Worm (Caenorhabditis elegans) whole organism, L4 larva: ENCODE results near the gene lpr-6.

Experiments
- F49E8.2 ChIP-seq: sonication (generic microtip); optimal IDR thresholded peaks from 2 replicates; lab custom pipeline; 2016; ENCODE audit warnings: missing compliant biosample characterization, mild to moderate bottlenecking, missing genetic modification characterization, borderline replicate concordance
- Y48G9A.11 ChIP-seq: fragments of 200-800 bp; sonication (Bioruptor generic); IDR thresholded peaks from 2 replicates; pipeline ENCODE4 v1.3.6; 2022; ENCODE audit warnings: missing genetic modification reagents, missing genetic modification characterization, missing compliant biosample characterization
- Y5F2A.4 ChIP-seq: fragments of 200-800 bp; sonication (Bioruptor generic); optimal IDR thresholded peaks from 2 replicates; lab custom pipeline; 2018; ENCODE audit warnings: mild to moderate bottlenecking, missing genetic modification characterization, missing compliant biosample characterization
- aha-1 ChIP-seq: fragments of 150-350 bp; peaks from one replicate; lab custom pipeline; 2014; ENCODE audit warnings: missing biosample characterization, missing genetic modification characterization
- attf-4 ChIP-seq: sonication (generic microtip); optimal IDR thresholded peaks from 3 replicates; lab custom pipeline; 2017; ENCODE audit warnings: missing biosample characterization, missing genetic modification characterization
- ceh-28 ChIP-seq: fragments of 150-350 bp; optimal IDR thresholded peaks from 2 replicates; lab custom pipeline; 2014; ENCODE audit warnings: missing biosample characterization, missing genetic modification reagents, missing genetic modification characterization
- ceh-44 ChIP-seq: fragments of 200-800 bp; sonication (Bioruptor generic); IDR thresholded peaks from 2 replicates; pipeline ENCODE4 v1.3.6; 2022; ENCODE audit warnings: missing genetic modification reagents, missing genetic modification characterization, missing compliant biosample characterization
- ceh-62 ChIP-seq: sonication (generic microtip); optimal IDR thresholded peaks from 2 replicates; lab custom pipeline; 2017; ENCODE audit warnings: missing biosample characterization, missing genetic modification characterization
- cey-2 ChIP-seq: sonication (generic microtip); optimal IDR thresholded peaks from 3 replicates; lab custom pipeline; 2017; ENCODE audit warnings: missing genetic modification characterization, mild to moderate bottlenecking, missing compliant biosample characterization, antibody characterized with exemption, borderline replicate concordance; ENCODE audit not compliant: insufficient read depth
- daf-16 ChIP-seq, 3 experiments: sonication (generic microtip); optimal IDR thresholded peaks; 2 replicates each; lab custom pipeline; 2016 to 2017; ENCODE audit warnings: missing genetic modification characterization in 3 of 3, missing genetic modification reagents in 3 of 3, mild to moderate bottlenecking in 2 of 3, missing compliant biosample characterization in 2 of 3, missing biosample characterization in 1 of 3, moderate library complexity in 1 of 3
- daf-19 ChIP-seq: fragments of 200-800 bp; sonication (Bioruptor generic); conservative IDR thresholded peaks from 2 replicates; pipeline ENCODE4 v1.3.6; 2022; ENCODE audit warnings: missing genetic modification characterization, missing compliant biosample characterization
- daf-8 ChIP-seq: fragments of 200-800 bp; sonication (Bioruptor generic); IDR thresholded peaks from 2 replicates; pipeline ENCODE4 v1.3.6; 2022; ENCODE audit warnings: missing genetic modification characterization, missing compliant biosample characterization
- dpl-1 ChIP-seq: fragments of 150-350 bp; optimal IDR thresholded peaks from 2 replicates; lab custom pipeline; 2014; ENCODE audit warnings: missing biosample characterization, missing genetic modification reagents, missing genetic modification characterization
- egl-27 ChIP-seq: sonication (generic microtip); optimal IDR thresholded peaks from 3 replicates; lab custom pipeline; 2017; ENCODE audit warnings: missing biosample characterization, missing genetic modification reagents, missing genetic modification characterization
- egl-43 ChIP-seq: fragments of 200-800 bp; sonication (Bioruptor generic); IDR thresholded peaks from 2 replicates; pipeline ENCODE4 v1.3.6; 2022; ENCODE audit warnings: missing genetic modification reagents, missing genetic modification characterization, missing compliant biosample characterization
- fkh-10 ChIP-seq: fragments of 150-350 bp; optimal IDR thresholded peaks from 2 replicates; lab custom pipeline; 2014; ENCODE audit warnings: missing biosample characterization, missing genetic modification reagents, missing genetic modification characterization
- hmg-1.1 ChIP-seq: fragments of 200-800 bp; sonication (Bioruptor generic); IDR thresholded peaks from 2 replicates; pipeline ENCODE4 v1.3.6; 2022; ENCODE audit warnings: missing genetic modification reagents, missing genetic modification characterization, missing compliant biosample characterization
- lim-7 ChIP-seq: fragments of 200-800 bp; sonication (Bioruptor generic); IDR thresholded peaks from 2 replicates; pipeline ENCODE4 v1.3.6; 2022; ENCODE audit warnings: missing genetic modification characterization, missing compliant biosample characterization
- lin-29 ChIP-seq: fragments of 200-800 bp; sonication (Bioruptor generic); IDR thresholded peaks from 2 replicates; pipeline ENCODE4 v1.3.6; 2022; ENCODE audit warnings: missing genetic modification reagents, missing genetic modification characterization, missing compliant biosample characterization
- lin-38 ChIP-seq: fragments of 200-800 bp; sonication (Bioruptor generic); IDR thresholded peaks from 2 replicates; pipeline ENCODE4 v1.3.6; 2022; ENCODE audit warnings: missing genetic modification reagents, missing genetic modification characterization, missing compliant biosample characterization
- mes-2 ChIP-seq: sonication (generic microtip); optimal IDR thresholded peaks from 2 replicates; lab custom pipeline; 2016; ENCODE audit warnings: missing genotype, mild to moderate bottlenecking, missing genetic modification characterization, missing compliant biosample characterization; ENCODE audit not compliant: poor library complexity, severe bottlenecking
- nhr-10 ChIP-seq: fragments of 150-350 bp; optimal IDR thresholded peaks from 2 replicates; lab custom pipeline; 2014; ENCODE audit warnings: missing biosample characterization, missing genetic modification characterization
- nhr-102 ChIP-seq: sonication (generic microtip); optimal IDR thresholded peaks from 2 replicates; lab custom pipeline; 2016; ENCODE audit warnings: mild to moderate bottlenecking, missing genetic modification characterization, moderate library complexity, missing compliant biosample characterization
- nhr-111 ChIP-seq: fragments of 200-800 bp; sonication (Bioruptor generic); optimal IDR thresholded peaks from 2 replicates; lab custom pipeline; 2018; ENCODE audit warnings: mild to moderate bottlenecking, missing genetic modification characterization, missing compliant biosample characterization
- nhr-25 ChIP-seq: sonication (generic microtip); optimal IDR thresholded peaks from 2 replicates; lab custom pipeline; 2017; ENCODE audit warnings: missing genetic modification characterization, mild to moderate bottlenecking, missing compliant biosample characterization, antibody characterized with exemption, moderate library complexity, borderline replicate concordance; ENCODE audit not compliant: insufficient read depth
- nhr-41 ChIP-seq: fragments of 200-800 bp; sonication (Bioruptor generic); IDR thresholded peaks from 2 replicates; pipeline ENCODE4 v1.3.6; 2022; ENCODE audit warnings: missing genetic modification reagents, missing genetic modification characterization, missing compliant biosample characterization
- nhr-42 ChIP-seq: fragments of 200-800 bp; sonication (Bioruptor generic); IDR thresholded peaks from 2 replicates; pipeline ENCODE4 v1.3.6; 2022; ENCODE audit warnings: missing genetic modification characterization, missing compliant biosample characterization
- nhr-48 ChIP-seq: sonication (generic microtip); optimal IDR thresholded peaks from 2 replicates; lab custom pipeline; 2016; ENCODE audit warnings: mild to moderate bottlenecking, missing genetic modification characterization, missing compliant biosample characterization
- pha-4 ChIP-seq, 2 experiments: fragments of 150-350 bp in 1 of 2; fragments of 200-800 bp in 1 of 2; sonication (Bioruptor generic) in 1 of 2; IDR thresholded peaks in 1 of 2; optimal IDR thresholded peaks in 1 of 2; 2 replicates each; pipeline versions ENCODE4 v1.3.6 to Lab custom; 2014 to 2022; ENCODE audit warnings: missing genetic modification characterization in 2 of 2, missing genetic modification reagents in 2 of 2, missing biosample characterization in 1 of 2, missing compliant biosample characterization in 1 of 2
- php-3 ChIP-seq: fragments of 200-800 bp; sonication (Bioruptor generic); IDR thresholded peaks from 2 replicates; pipeline ENCODE4 v1.3.6; 2022; ENCODE audit warnings: missing genetic modification reagents, missing genetic modification characterization, missing compliant biosample characterization
- pqm-1 ChIP-seq: sonication (generic microtip); optimal IDR thresholded peaks from 2 replicates; lab custom pipeline; 2017; ENCODE audit warnings: missing biosample characterization, missing genetic modification characterization
- rbr-2 ChIP-seq: sonication (generic microtip); optimal IDR thresholded peaks from 2 replicates; lab custom pipeline; 2016; ENCODE audit warnings: missing genotype, missing genetic modification characterization, missing compliant biosample characterization
- set-16 ChIP-seq: fragments of 200-800 bp; sonication (Bioruptor generic); IDR thresholded peaks from 2 replicates; pipeline ENCODE4 v1.3.6; 2022; ENCODE audit warnings: missing genetic modification reagents, missing genetic modification characterization, missing compliant biosample characterization
- spr-1 ChIP-seq: sonication (generic microtip); optimal IDR thresholded peaks from 2 replicates; lab custom pipeline; 2016; ENCODE audit warnings: mild to moderate bottlenecking, missing genetic modification characterization, missing compliant biosample characterization
- tag-97 ChIP-seq: fragments of 200-800 bp; sonication (Bioruptor generic); IDR thresholded peaks from 2 replicates; pipeline ENCODE4 v1.3.6; 2022; ENCODE audit warnings: missing genetic modification characterization, missing compliant biosample characterization
- zfp-3 ChIP-seq: fragments of 200-800 bp; sonication (Bioruptor generic); conservative IDR thresholded peaks from 2 replicates; pipeline ENCODE4 v1.3.6; 2022; ENCODE audit warnings: missing genetic modification reagents, missing genetic modification characterization, missing compliant biosample characterization
- zip-2 ChIP-seq: fragments of 150-350 bp; optimal IDR thresholded peaks from 2 replicates; lab custom pipeline; 2014; ENCODE audit warnings: missing biosample characterization, missing genetic modification characterization
- ztf-7 ChIP-seq: fragments of 150-350 bp; optimal IDR thresholded peaks from 2 replicates; lab custom pipeline; 2014; ENCODE audit warnings: missing biosample characterization, missing genetic modification characterization

lpr-6 gene

DNA sequence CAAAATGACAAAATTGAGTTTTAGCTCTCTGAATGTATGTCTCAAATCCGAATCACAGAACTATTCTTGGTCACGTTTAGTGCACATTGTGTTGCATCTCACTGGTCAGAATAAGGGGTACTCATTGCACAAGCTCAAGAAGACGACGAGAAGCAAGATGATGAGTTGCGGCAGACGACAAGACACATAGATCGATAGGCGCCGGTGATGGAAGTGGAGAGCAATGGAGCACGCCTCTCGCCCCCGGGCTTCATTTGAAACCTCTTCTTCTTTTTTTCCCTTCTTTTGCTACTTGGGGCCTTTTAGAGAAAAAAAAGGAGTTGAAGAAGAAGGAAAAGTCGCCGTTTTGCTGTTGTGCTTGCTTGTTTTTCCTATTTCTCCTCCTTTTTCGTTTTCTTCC is 8.5 kb downstream of the lpr-6 start, which contains the start of gene apt-9 (continued):
- TF ChIP-seq egl-43 (GFP tag; lab: Robert Waterston, UW), result no peak
- no peak for TF ChIP-seq pha-4 (GFP tag; IDR thresholded peaks at IDR 0.05; lab: Robert Waterston, UW)
- no peak for TF ChIP-seq pha-4 (tag; optimal IDR thresholded peaks at IDR 0.05; lab: Kevin White, UChicago)
- TF ChIP-seq fkh-10 (GFP tag; lab: Kevin White, UChicago), result peak; percentile 58
- no peak for TF ChIP-seq nhr-42 (GFP tag; lab: Robert Waterston, UW)
- peak; percentile 17; the same call in 1 of the 2 replicates for TF ChIP-seq set-16 (GFP tag; lab: Robert Waterston, UW)
- TF ChIP-seq attf-4 (tag; lab: Kevin White, UChicago), result no peak
- no peak for TF ChIP-seq daf-19 (GFP tag; lab: Robert Waterston, UW)
- TF ChIP-seq nhr-25, result no peak
- no peak for TF ChIP-seq zip-2 (tag; lab: Kevin White, UChicago)
- TF ChIP-seq pqm-1 (tag; lab: Kevin White, UChicago), result no peak
- TF ChIP-seq php-3, result no peak
- TF ChIP-seq nhr-48 (tag; lab: Kevin White, UChicago), result no peak
- no peak for TF ChIP-seq spr-1
- no peak for TF ChIP-seq ztf-7 (tag; lab: Kevin White, UChicago)
- TF ChIP-seq rbr-2 (tag; lab: Kevin White, UChicago), result peak; percentile 54
- TF ChIP-seq dpl-1 (GFP tag; lab: Kevin White, UChicago), result no peak
- TF ChIP-seq nhr-10 (tag; lab: Kevin White, UChicago), result no peak
- no peak for TF ChIP-seq daf-8
- no peak for TF ChIP-seq nhr-41
- TF ChIP-seq lin-38 (GFP tag; lab: Robert Waterston, UW), result no peak
- no peak for TF ChIP-seq aha-1 (tag; lab: Kevin White, UChicago)
- no peak for TF ChIP-seq Y48G9A.11
- TF ChIP-seq ceh-44 (GFP tag; lab: Robert Waterston, UW), result no peak
- TF ChIP-seq F49E8.2 (tag; lab: Kevin White, UChicago), result no peak
- TF ChIP-seq egl-27 (tag; lab: Kevin White, UChicago), result no peak
- no peak for TF ChIP-seq nhr-102 (tag; lab: Kevin White, UChicago)
- peak; percentile 16 for TF ChIP-seq ceh-28 (tag; lab: Kevin White, UChicago)
- no peak for TF ChIP-seq ceh-62
- no peak for TF ChIP-seq cey-2 (tag; lab: Kevin White, UChicago)
- TF ChIP-seq Y5F2A.4 (GFP tag; lab: Kevin White, UChicago), result no peak
- no peak for TF ChIP-seq daf-16 (GFP tag; optimal IDR thresholded peaks at IDR 0.05; lab: Kevin White, UChicago)
- TF ChIP-seq daf-16 (tag; optimal IDR thresholded peaks at IDR 0.05; lab: Kevin White, UChicago), result no peak
- TF ChIP-seq zfp-3, result no peak
- no peak for TF ChIP-seq mes-2
- TF ChIP-seq lim-7, result no peak

DNA sequence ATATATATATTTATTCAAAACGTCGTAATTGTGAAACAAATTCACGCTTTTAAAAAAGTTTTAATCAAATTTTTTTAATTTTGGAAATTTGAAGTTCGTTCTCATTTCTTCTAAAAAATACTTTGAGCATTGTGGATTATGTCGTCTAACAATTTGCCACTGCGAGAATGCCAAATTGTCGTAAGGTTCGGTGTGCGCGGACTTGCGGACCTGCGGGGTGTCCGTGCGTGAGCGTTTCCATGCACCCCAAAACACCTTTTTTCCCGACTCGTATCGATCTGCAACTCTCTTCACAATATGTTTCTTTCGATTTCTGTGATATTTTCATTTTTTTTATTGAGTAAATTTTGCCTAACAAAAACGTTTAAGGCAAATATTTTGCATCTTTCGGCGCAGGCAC is 12.9 kb downstream of the lpr-6 start:
- TF ChIP-seq nhr-111 (GFP tag; lab: Kevin White, UChicago) (no peak), hmg-1.1 (peak; percentile 32; the same call in 1 of the 2 replicates), pha-4 (GFP tag; IDR thresholded peaks at IDR 0.05; lab: Robert Waterston, UW) (no peak), pha-4 (tag; optimal IDR thresholded peaks at IDR 0.05; lab: Kevin White, UChicago) (no peak), rbr-2 (tag; lab: Kevin White, UChicago) (no peak), lin-29 (GFP tag; lab: Robert Waterston, UW) (no peak), tag-97 (GFP tag; lab: Robert Waterston, UW) (no peak), daf-16 (GFP tag; optimal IDR thresholded peaks at IDR 0.05; lab: Kevin White, UChicago) (no peak), daf-16 (tag; optimal IDR thresholded peaks at IDR 0.05; lab: Kevin White, UChicago) (peak; percentile 41)
- TF ChIP-seq, all 104 proteins: peak for 2
